Worm (Caenorhabditis elegans) whole organism, dauer: ENCODE data around the gene damt-1.

Source experiments
- unc-62 ChIP-seq: sonication (generic microtip); optimal IDR thresholded peaks from 2 replicates; lab custom pipeline; 2017; ENCODE audit warnings: missing biosample characterization, missing genetic modification reagents, missing genetic modification characterization

Gene damt-1

ce11 chrII:5719848-5720247, at the start of gene damt-1:
Gene damt-1, plus strand, starts transcription at chrII:5720148.
- no peak for TF ChIP-seq unc-62 (GFP tag; lab: Kevin White, UChicago)

- TF ChIP-seq unc-62 (GFP tag; lab: Kevin White, UChicago), result no peak
Observed at ce11 chrII:5680703-5681102, 39.2 kb upstream of the damt-1 start, which contains the start of gene flp-27. Gene flp-27, plus strand, starts transcription at chrII:5681003.

ce11 chrII:5688959-5689358, 31.0 kb upstream of the damt-1 start, which contains the start of gene C25H3.11:
Gene C25H3.11, minus strand, starts transcription at chrII:5689040.
- no peak for TF ChIP-seq unc-62 (GFP tag; lab: Kevin White, UChicago)

ce11 chrII:5691216-5691771, 28.7 kb upstream of the damt-1 start, which contains the start of the genes ndub-5 and eif-2D:
Gene ndub-5, minus strand, starts transcription at chrII:5691353.
Gene eif-2D, plus strand, starts transcription at chrII:5691721.
- no peak for TF ChIP-seq unc-62 (GFP tag; lab: Kevin White, UChicago)

- no peak for TF ChIP-seq unc-62 (GFP tag; lab: Kevin White, UChicago)
Observed at ce11 chrII:5693893-5694292, 26.1 kb upstream of the damt-1 start, which contains the start of gene C25H3.3. Gene C25H3.3, plus strand, starts transcription at chrII:5694193.

- no peak for TF ChIP-seq unc-62 (GFP tag; lab: Kevin White, UChicago)
Observed at ce11 chrII:5694798-5695197, 25.1 kb upstream of the damt-1 start, which contains the start of gene C25H3.14. Gene C25H3.14, plus strand, starts transcription at chrII:5695098.

ce11 chrII:5696218-5696617, 23.7 kb upstream of the damt-1 start:
- TF ChIP-seq unc-62 (GFP tag; lab: Kevin White, UChicago), result no peak

ce11 chrII:5697338-5697737, 22.6 kb upstream of the damt-1 start:
- no peak for TF ChIP-seq unc-62 (GFP tag; lab: Kevin White, UChicago)

- TF ChIP-seq unc-62 (GFP tag; lab: Kevin White, UChicago), result no peak
Observed at ce11 chrII:5698254-5698653, 21.7 kb upstream of the damt-1 start.

ce11 chrII:5698869-5699268, 21.1 kb upstream of the damt-1 start, which contains the start of the genes C25H3.10 and C25H3.1:
Gene C25H3.10, minus strand, starts transcription at chrII:5698969.
Gene C25H3.1, plus strand, starts transcription at chrII:5699071.
- no peak for TF ChIP-seq unc-62 (GFP tag; lab: Kevin White, UChicago)

- TF ChIP-seq unc-62 (GFP tag; lab: Kevin White, UChicago), result no peak
Observed at ce11 chrII:5701485-5701884, 18.5 kb upstream of the damt-1 start.

ce11 chrII:5702611-5703192, 17.2 kb upstream of the damt-1 start:
- no peak for TF ChIP-seq unc-62 (GFP tag; lab: Kevin White, UChicago)

- TF ChIP-seq unc-62 (GFP tag; lab: Kevin White, UChicago), result no peak
Observed at ce11 chrII:5704479-5704878, 15.5 kb upstream of the damt-1 start.

- TF ChIP-seq unc-62 (GFP tag; lab: Kevin White, UChicago), result no peak
Observed at ce11 chrII:5707532-5707931, 12.4 kb upstream of the damt-1 start, which contains the start of gene osta-2. Gene osta-2, plus strand, starts transcription at chrII:5707691.

ce11 chrII:5708154-5708553, 11.8 kb upstream of the damt-1 start:
- no peak for TF ChIP-seq unc-62 (GFP tag; lab: Kevin White, UChicago)

ce11 chrII:5710835-5711234, 9.1 kb upstream of the damt-1 start:
- TF ChIP-seq unc-62 (GFP tag; lab: Kevin White, UChicago), result no peak

- no peak for TF ChIP-seq unc-62 (GFP tag; lab: Kevin White, UChicago)
Observed at ce11 chrII:5712126-5712525, 7.8 kb upstream of the damt-1 start.
